Worm (Caenorhabditis elegans) whole organism, L4/young adult: ENCODE results near the gene C45G9.10.

Experiments used
- W03F9.2 ChIP-seq: fragments of 150-350 bp; optimal IDR thresholded peaks from 2 replicates; lab custom pipeline; 2014; ENCODE audit warnings: missing biosample characterization, missing genetic modification characterization
- dao-5 ChIP-seq: sonication (generic microtip); optimal IDR thresholded peaks from 2 replicates; lab custom pipeline; 2016; ENCODE audit warnings: missing genotype, missing genetic modification characterization, moderate library complexity, missing compliant biosample characterization
- him-1 ChIP-seq: sonication (generic microtip); optimal IDR thresholded peaks from 2 replicates; lab custom pipeline; 2016; ENCODE audit warnings: missing genotype, missing genetic modification reagents, missing genetic modification characterization, missing compliant biosample characterization

C45G9.10 gene

DNA sequence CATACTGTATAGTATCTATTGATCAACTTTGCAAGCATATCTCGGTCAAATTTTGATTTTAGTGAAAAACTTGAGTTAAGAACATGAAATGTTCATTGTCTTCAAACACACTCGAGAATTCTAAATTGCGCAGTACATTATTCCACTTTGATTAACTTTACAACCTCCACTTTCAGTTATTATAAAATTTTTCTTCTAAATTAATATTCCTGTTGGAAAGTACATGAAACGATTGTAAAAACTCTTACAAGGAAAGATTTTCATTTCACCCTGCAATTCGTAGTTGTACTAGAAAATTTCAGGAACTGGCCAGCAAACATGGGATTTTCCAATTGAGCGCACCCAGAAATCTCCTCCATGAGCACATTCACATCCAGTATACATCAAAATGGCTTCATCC is 17.0 kb downstream of the C45G9.10 start, which contains the start of gene C45G9.14:
TSS of gene C45G9.14 (plus strand) at position 301 of the 400 bp plus-strand sequence.
- TF ChIP-seq dao-5 (no peak), him-1 (no peak), W03F9.2 (tag; lab: Kevin White, UChicago) (no peak)

DNA sequence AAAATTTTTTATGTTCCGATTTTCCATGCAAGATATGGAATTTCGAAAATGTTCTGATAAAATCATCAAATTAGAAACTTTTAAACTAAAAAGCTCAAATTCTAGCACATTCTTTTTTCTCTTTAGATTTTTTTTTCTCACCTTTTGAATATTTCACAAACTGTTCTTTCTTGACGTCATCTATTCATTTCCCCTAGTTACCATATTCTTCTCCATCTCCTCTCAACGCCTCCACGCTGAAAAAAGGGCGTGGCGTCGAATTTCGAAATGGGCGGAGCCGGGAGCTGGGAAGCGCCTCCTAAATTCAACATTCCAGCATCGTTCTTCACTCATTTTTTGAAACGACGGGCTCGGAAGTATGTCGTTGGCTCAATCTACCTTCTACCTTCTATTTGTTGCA is 19.6 kb downstream of the C45G9.10 start, which contains the start of gene nlp-43:
TSS of gene nlp-43 (plus strand) at position 301 of the 400 bp plus-strand sequence.
- no peak for TF ChIP-seq dao-5
- no peak for TF ChIP-seq W03F9.2 (tag; lab: Kevin White, UChicago)
- TF ChIP-seq him-1: no peak

DNA sequence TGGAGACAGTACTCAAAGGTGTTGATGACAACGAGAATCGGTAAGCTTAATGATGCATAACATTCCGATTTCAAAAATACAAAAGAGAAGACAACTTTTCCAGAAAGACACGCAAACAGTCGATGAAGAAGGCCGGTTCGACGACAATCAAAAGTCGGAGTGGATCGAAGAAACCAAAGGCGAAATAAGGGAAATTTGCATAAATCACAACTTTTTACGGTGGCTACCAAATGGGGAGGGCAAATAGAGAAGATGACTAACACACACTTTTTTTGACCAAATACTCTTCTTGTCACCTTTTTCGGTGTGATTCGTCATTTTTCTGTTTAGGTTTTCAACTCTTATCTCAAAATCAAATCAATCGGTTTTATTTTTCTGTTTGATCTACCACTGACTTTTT is 25.5 kb downstream of the C45G9.10 start, which contains the start of gene C45G9.6:
TSS of gene C45G9.6 (plus strand) at position 301 of the 400 bp plus-strand sequence.
- no peak for TF ChIP-seq him-1
- no peak for TF ChIP-seq dao-5
- TF ChIP-seq W03F9.2 (tag; lab: Kevin White, UChicago): no peak

DNA sequence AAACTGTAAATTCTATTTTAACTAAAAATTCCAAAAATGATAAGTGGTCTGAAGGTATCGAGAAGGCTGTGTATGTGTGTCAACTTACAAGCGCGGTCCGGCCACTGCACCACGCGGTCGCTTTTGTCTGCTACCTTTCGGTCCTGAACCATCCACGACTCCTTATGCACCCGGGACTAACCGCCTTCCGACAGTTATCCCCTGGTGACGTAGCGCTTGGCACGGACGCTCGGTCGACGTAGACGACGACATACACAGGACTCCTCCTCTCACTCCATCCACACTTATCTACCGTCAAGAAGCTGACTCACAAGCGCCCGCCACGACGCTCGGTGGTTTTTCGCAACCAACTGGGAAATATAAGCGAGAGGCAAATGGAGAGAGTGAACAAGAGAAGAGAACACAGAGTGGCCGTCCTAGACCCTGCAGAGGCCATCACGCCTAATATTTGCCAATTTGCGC is 30.3 kb downstream of the C45G9.10 start:
- peak; percentile 81 for TF ChIP-seq him-1
- peak; percentile 78 for TF ChIP-seq dao-5

DNA sequence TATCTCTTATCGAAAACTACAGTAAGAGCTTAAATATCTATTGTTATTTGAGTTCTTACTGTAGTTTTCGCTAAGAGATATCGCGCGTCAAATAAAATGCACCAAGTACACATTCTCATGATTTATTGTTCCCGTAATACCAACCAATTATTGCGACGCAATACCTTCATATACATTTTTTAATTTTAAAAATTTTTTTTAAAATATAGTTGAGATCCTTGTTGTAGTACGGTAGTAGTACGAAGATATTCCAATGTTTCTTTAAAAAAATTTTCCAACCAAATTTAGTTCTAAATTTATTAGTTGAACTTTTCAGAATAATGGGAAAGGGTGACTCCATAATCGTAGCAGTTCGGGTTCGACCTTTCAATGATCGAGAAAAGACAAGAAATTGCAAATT is 31.1 kb downstream of the C45G9.10 start, which contains the start of gene klp-6:
TSS of gene klp-6 (plus strand) at position 301 of the 400 bp plus-strand sequence.
- TF ChIP-seq W03F9.2 (tag; lab: Kevin White, UChicago): no peak
- no peak for TF ChIP-seq dao-5
- TF ChIP-seq him-1: no peak

DNA sequence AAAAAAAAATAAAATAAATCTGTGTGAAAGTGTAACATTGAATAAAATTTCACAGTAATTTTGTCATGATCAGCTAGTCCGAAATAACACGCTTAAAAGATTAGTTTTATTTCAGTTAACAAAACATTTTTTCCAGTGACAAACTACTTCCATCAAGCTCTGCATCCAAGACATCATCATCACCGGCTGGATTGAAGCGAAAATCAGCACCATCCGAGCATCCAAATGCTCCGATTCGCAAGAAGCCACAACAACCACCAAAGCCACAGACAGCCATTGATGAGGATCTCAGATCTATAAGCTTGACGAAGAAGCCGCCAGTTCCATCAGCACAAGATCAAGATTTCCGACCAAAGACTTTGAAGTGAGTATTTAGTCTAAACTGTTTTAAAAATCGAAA is 34.5 kb downstream of the C45G9.10 start:
- TF ChIP-seq W03F9.2 (tag; lab: Kevin White, UChicago): no peak
- no peak for TF ChIP-seq him-1
- TF ChIP-seq dao-5: no peak

DNA sequence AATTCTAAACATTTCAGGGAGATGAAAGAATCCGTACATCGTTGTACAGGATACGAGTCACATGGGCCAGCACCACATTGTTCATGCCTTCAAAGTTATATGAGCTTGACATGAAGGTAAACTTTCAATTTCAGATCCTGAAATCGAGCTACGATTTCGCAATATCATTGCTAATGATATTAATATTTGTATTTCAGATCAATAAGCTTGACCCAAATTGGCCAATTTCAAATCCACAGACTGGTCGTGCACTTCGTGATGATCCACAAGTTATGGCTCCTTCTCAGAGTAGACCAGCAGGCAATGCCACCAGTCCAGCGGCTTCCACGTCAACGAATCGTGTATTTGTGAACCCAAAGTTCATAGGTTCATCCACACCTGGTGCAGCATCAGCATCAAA is 35.3 kb downstream of the C45G9.10 start:
- no peak for TF ChIP-seq W03F9.2 (tag; lab: Kevin White, UChicago)
- TF ChIP-seq dao-5: no peak
- TF ChIP-seq him-1: no peak

DNA sequence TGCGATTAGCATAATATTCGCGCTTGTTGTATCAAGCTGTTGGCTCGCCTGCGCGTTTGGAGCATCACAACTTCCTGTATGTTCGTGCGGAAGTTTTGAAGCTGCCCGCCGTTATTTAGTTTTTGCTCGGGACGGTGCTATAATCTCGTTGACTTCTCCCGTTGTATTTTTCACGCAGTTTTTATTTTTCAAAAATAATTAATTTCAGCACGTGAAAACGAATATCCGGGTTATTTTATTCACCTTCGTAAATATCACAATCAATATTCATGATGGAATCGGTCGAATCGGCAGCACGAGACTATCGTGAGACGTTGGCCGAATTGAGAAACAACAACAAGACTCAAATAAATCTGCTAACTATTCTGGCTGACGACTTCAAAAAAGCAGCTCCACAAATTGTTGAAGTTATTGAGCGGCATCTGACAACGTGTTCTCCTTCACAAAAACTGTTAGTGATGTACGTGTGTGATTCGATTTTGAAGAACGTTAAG is 36.5 kb downstream of the C45G9.10 start:
- TF ChIP-seq W03F9.2 (tag; lab: Kevin White, UChicago) (no peak), dao-5 (no peak), him-1 (no peak)

DNA sequence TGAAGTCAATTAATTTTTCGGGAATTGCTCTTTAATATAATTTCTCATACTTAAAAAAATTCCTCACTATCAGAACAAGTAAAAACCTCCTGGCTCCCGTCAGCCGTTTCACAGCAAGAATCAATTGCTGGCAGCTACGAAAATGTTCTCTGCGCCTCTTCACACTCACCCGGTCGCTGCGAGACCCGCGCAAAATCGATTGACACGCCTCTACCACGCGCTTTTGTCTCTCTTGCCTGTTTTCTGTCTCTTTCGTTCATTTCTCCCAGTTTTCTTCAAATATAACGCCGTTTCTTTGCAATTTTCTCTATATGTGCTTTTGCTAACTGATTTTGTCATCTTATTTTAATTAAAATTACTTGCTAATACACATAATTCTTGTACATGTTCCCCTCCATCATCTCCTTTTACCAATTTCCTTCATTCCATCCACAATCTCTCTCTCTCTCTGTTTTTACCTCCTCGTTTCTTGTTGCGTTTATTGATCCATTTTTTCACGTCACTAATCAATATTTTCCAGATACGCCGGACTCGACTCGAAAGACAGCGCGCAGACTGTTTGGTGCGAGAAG is 37.2 kb downstream of the C45G9.10 start, which contains the start of gene pcf-11:
TSS of gene pcf-11 (plus strand) at position 522 of the 572 bp plus-strand sequence.
- TF ChIP-seq dao-5: no peak
- peak; percentile 34 for TF ChIP-seq W03F9.2 (tag; lab: Kevin White, UChicago)
- TF ChIP-seq him-1: no peak

DNA sequence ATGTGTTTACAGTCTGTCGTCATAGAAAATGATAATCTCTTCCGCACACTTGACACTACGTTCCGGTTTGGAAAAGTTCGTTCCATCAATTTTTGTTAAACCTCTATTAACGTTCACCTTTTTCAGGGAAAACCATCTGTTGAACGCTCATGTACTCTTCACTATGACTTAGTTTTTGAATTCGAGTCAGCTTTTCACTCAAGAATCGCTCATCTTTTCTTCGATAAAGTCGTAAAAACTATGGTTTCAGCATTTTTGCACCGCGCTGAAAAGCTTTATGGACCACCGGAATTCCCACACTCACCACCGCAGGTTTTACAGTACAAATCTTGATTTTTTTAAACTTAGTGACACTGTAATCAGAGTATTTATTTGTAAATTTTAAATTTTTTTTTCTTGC is 38.1 kb downstream of the C45G9.10 start:
- no peak for TF ChIP-seq him-1
- no peak for TF ChIP-seq W03F9.2 (tag; lab: Kevin White, UChicago)
- TF ChIP-seq dao-5: no peak

DNA sequence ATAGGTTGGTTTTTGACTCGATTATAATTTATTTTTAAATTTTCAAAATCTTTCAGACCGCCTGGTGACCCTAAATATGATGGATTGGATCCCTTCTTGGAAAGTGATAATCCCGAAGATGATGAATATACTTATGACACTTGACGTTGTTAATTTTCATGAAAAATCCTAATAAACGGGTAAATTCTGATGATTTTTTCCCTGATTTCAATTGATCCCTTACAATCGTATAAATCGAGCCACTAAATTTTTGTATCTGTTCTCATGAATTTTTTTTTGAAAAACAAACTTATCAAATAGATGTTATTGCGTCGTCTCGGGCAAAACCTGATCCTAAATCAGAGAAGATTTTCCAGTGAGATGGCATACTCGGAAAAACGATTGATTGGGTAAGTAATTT is 38.7 kb downstream of the C45G9.10 start, which contains the start of gene R144.13:
TSS of gene R144.13 (plus strand) at position 301 of the 400 bp plus-strand sequence.
- no peak for TF ChIP-seq dao-5

DNA sequence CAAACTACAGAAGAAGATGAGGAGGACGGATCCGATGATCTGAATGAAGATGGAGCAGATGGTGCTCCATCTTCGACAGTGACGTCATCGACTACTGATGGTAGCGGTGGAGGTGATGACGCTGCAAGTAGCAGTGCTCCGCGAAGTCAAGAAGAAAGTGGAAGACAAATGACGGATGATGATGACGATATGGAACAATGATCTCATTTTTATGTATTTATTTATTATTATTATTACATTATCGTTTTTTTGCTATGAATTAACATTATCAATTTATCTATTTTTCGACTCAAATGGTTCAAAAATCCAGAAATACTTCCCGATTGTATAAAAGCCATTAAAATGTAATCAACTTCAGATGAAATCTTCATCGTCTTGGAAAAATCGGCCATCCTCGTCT is 40.0 kb downstream of the C45G9.10 start, which contains the start of gene R144.3:
TSS of gene R144.3 (plus strand) at position 301 of the 400 bp plus-strand sequence.
- TF ChIP-seq dao-5 (no peak), him-1 (no peak), W03F9.2 (tag; lab: Kevin White, UChicago) (no peak)

DNA sequence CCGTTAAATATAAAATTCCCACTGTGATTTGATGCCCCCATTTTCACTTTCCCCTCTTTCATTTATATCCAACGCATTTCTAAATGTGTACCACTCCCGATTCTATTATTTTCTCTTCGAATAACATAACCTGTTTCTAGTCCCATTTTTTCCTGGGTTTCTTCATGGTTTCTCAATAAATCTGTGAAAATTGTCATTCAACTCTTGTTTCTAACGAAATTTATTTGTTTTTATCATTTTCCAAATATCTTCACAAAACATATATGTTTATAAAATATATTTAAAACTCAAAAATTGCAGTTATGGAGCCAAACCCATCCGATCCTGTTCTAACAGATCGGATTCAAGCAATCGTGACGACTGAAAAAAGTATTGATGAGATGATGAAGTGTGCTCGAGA is 40.8 kb downstream of the C45G9.10 start, which contains the start of gene mdt-11:
TSS of gene mdt-11 (plus strand) at position 301 of the 400 bp plus-strand sequence.
- TF ChIP-seq him-1 (no peak), W03F9.2 (tag; lab: Kevin White, UChicago) (no peak), dao-5 (no peak)

DNA sequence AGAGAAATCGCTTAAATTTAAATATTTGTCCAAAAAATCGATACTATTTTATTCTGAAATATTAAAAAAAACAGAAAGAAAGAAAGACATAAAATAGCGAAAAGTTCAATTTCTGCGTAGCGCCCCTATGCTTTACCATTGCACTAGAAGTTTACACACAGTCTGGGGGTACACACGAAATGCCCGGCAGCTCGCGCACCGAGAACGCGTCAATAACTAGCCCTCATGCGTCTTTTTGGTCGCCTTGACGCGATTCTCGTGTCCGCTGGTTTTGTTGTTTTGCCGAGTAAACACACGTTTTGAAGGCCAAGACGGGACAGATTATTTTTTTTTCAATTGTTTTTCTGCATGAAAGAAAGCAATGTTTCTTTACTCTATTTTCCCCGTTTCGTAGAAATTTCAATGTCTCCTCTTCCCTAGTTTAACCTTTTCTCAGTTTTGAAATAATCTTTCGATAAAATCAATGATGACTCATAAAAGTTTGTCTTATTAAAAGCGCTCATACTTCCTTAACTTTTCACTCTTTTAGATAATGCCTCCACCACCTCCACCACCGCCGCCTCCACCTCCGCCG is 43.5 kb downstream of the C45G9.10 start, which contains the start of gene wip-1:
TSS of gene wip-1 (plus strand) at position 524 of the 574 bp plus-strand sequence.
- TF ChIP-seq dao-5 (peak; percentile 72), him-1 (peak; percentile 98), W03F9.2 (tag; lab: Kevin White, UChicago) (peak; percentile 98)

DNA sequence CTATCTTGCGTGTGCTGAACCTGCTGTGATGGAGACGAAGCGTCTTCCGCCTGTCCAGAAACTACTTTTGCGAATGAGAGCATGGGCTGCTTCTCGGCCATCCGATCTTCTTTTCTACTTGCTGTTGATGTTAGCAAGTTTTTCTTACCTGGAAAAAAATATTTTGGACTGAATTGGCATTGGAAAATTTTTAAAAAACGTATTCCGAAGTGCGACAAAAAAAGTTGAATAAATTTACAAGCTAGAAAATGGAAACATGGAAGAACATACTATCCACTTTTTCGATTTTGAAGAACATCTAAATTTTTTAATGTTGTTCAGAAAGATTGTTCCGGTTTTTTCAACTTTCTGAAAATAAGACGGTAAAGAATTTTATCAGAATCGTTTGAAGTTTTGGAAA is 44.1 kb downstream of the C45G9.10 start, which contains the start of gene larp-1:
TSS of gene larp-1 (minus strand) at position 101 of the 400 bp plus-strand sequence.
- no peak for TF ChIP-seq dao-5
- no peak for TF ChIP-seq W03F9.2 (tag; lab: Kevin White, UChicago)
- TF ChIP-seq him-1: no peak
